Fruit fly (Drosophila melanogaster) whole organism, embryonic: ENCODE data around the gene CG32625.
A peak's percentile ranks its signal among the peaks of the same experiment; 100 is the strongest.

Experiments used
- BtbVII ChIP-seq: fragments of 200-800 bp; sonication (Bioruptor generic); optimal IDR thresholded peaks from 3 replicates; lab custom pipeline; 2017; ENCODE audit warnings: missing biosample characterization, mild to moderate bottlenecking, missing genetic modification characterization
- CG12219 ChIP-seq: fragments of 200-800 bp; sonication (Bioruptor generic); optimal IDR thresholded peaks from 3 replicates; lab custom pipeline; 2018; ENCODE audit warnings: missing biosample characterization, mild to moderate bottlenecking, missing genetic modification characterization
- CG12299 ChIP-seq: fragments of 200-800 bp; sonication (Bioruptor generic); optimal IDR thresholded peaks from 2 replicates; lab custom pipeline; 2018; ENCODE audit warnings: missing biosample characterization, mild to moderate bottlenecking, missing genetic modification characterization
- CG13775 ChIP-seq: fragments of 200-800 bp; sonication (Bioruptor generic); optimal IDR thresholded peaks from 3 replicates; lab custom pipeline; 2017; ENCODE audit warnings: missing biosample characterization, mild to moderate bottlenecking, missing genetic modification characterization
- CG14014 ChIP-seq: fragments of 200-800 bp; sonication (Bioruptor generic); IDR thresholded peaks from 2 replicates; pipeline ENCODE4 v1.3.6; 2022; ENCODE audit warnings: missing biosample characterization, missing genetic modification characterization
- CG15601 ChIP-seq: fragments of 200-800 bp; sonication (Bioruptor generic); optimal IDR thresholded peaks from 3 replicates; lab custom pipeline; 2019; ENCODE audit warnings: missing biosample characterization, mild to moderate bottlenecking, missing genetic modification characterization, moderate library complexity
- CG16863 ChIP-seq: fragments of 200-800 bp; sonication (Bioruptor generic); optimal IDR thresholded peaks from 3 replicates; lab custom pipeline; 2016; ENCODE audit warnings: missing biosample characterization, missing genetic modification characterization
- CG17568 ChIP-seq: fragments of 200-800 bp; sonication (Bioruptor generic); optimal IDR thresholded peaks from 2 replicates; lab custom pipeline; 2018; ENCODE audit warnings: missing biosample characterization, mild to moderate bottlenecking, missing genetic modification characterization, moderate library complexity
- CG17829 ChIP-seq: fragments of 200-800 bp; optimal IDR thresholded peaks from 2 replicates; lab custom pipeline; 2019; ENCODE audit warnings: missing biosample characterization, mild to moderate bottlenecking, missing genetic modification characterization, moderate library complexity
- CG4360 ChIP-seq: fragments of 200-800 bp; sonication (Bioruptor generic); IDR thresholded peaks from 2 replicates; pipeline ENCODE4 v1.3.6; 2022; ENCODE audit warnings: missing biosample characterization, missing genetic modification characterization
- CG4404 ChIP-seq: fragments of 200-800 bp; sonication (Bioruptor generic); IDR thresholded peaks from 2 replicates; pipeline ENCODE4 v1.3.6; 2022; ENCODE audit warnings: missing biosample characterization, missing genetic modification characterization
- CG4424 ChIP-seq: fragments of 200-800 bp; sonication (Bioruptor generic); optimal IDR thresholded peaks from 3 replicates; lab custom pipeline; 2016; ENCODE audit warnings: missing biosample characterization, missing genetic modification characterization
- CG6254 ChIP-seq: fragments of 200-800 bp; sonication (Bioruptor generic); optimal IDR thresholded peaks from 3 replicates; lab custom pipeline; 2017; ENCODE audit warnings: mild to moderate bottlenecking, missing biosample characterization, missing genetic modification reagents, missing genetic modification characterization
- Dref ChIP-seq: fragments of 200-800 bp; sonication (Bioruptor generic); IDR thresholded peaks from 2 replicates; pipeline ENCODE4 v1.3.6; 2022; ENCODE audit warnings: missing biosample characterization, missing genetic modification characterization
- Eip74EF ChIP-seq, 2 experiments: fragments of 200-800 bp in 1 of 2; fragments of >200 bp in 1 of 2; sonication (Bioruptor generic) in 1 of 2; optimal IDR thresholded peaks; 2 replicates each; lab custom pipeline; 2017 to 2019; ENCODE audit warnings: missing biosample characterization in 2 of 2, missing genetic modification characterization in 2 of 2, mild to moderate bottlenecking in 1 of 2, moderate library complexity in 1 of 2
- Ets97D ChIP-seq: fragments of 200-800 bp; sonication (Bioruptor generic); optimal IDR thresholded peaks from 3 replicates; lab custom pipeline; 2016; ENCODE audit warnings: missing biosample characterization, missing genetic modification characterization
- Gsc ChIP-seq: fragments of 200-800 bp; sonication (Bioruptor generic); IDR thresholded peaks from 2 replicates; pipeline ENCODE4 v1.3.6; 2022; ENCODE audit warnings: missing biosample characterization, missing genetic modification characterization
- Hr39 ChIP-seq: fragments of >200 bp; optimal IDR thresholded peaks from 2 replicates; lab custom pipeline; 2017
- MBD-R2 ChIP-seq: fragments of 200-800 bp; sonication (Bioruptor generic); IDR thresholded peaks from 2 replicates; pipeline ENCODE4 v1.3.6; 2022; ENCODE audit warnings: missing biosample characterization, missing genetic modification characterization
- Mad ChIP-seq: fragments of 200-800 bp; sonication (Bioruptor generic); optimal IDR thresholded peaks from 2 replicates; lab custom pipeline; 2016; ENCODE audit warnings: missing biosample characterization, missing genetic modification characterization
- TFAM ChIP-seq: fragments of 200-800 bp; sonication (Bioruptor generic); optimal IDR thresholded peaks from 2 replicates; lab custom pipeline; 2017; ENCODE audit warnings: missing biosample characterization, missing genetic modification characterization, inconsistent platforms
- Trl ChIP-seq, 3 experiments: fragments of >200 bp in 2 of 3; fragments of 200-800 bp in 1 of 3; sonication (Bioruptor generic) in 1 of 3; optimal IDR thresholded peaks; 2 replicates in 1 of 3; 3 replicates in 2 of 3; lab custom pipeline; 2016 to 2017; ENCODE audit warnings: missing biosample characterization in 1 of 3, missing genetic modification characterization in 1 of 3
- ap ChIP-seq: fragments of 200-800 bp; sonication (Bioruptor generic); IDR thresholded peaks from 2 replicates; pipeline ENCODE4 v1.3.6; 2022; ENCODE audit warnings: missing biosample characterization, missing genetic modification characterization
- ase ChIP-seq: fragments of 200-800 bp; sonication (Bioruptor generic); IDR thresholded peaks from 3 replicates; pipeline ENCODE4 v1.3.6; 2022; ENCODE audit warnings: missing biosample characterization, missing genetic modification characterization
- btn ChIP-seq: fragments of 200-800 bp; sonication (Bioruptor generic); optimal IDR thresholded peaks from 2 replicates; lab custom pipeline; 2016; ENCODE audit warnings: missing biosample characterization, missing genetic modification characterization
- cwo ChIP-seq: fragments of 200-800 bp; sonication (Bioruptor generic); optimal IDR thresholded peaks from 3 replicates; lab custom pipeline; 2017; ENCODE audit warnings: missing biosample characterization, missing genetic modification characterization, mild to moderate bottlenecking, moderate library complexity, missing genetic modification reagents
- dmrt11E ChIP-seq: fragments of 200-800 bp; sonication (Bioruptor generic); optimal IDR thresholded peaks from 3 replicates; lab custom pipeline; 2018; ENCODE audit warnings: missing biosample characterization, mild to moderate bottlenecking, missing genetic modification characterization, moderate library complexity
- dysf ChIP-seq: fragments of 200-800 bp; sonication (Bioruptor generic); IDR thresholded peaks from 3 replicates; pipeline ENCODE4 v1.3.6; 2022; ENCODE audit warnings: missing biosample characterization, missing genetic modification characterization
- eve ChIP-seq, 2 experiments: fragments of >200 bp; optimal IDR thresholded peaks; 2 replicates each; lab custom pipeline; 2017; ENCODE audit warnings: missing biosample characterization in 2 of 2, missing genetic modification characterization in 2 of 2
- exex ChIP-seq: fragments of 200-800 bp; sonication (Bioruptor generic); optimal IDR thresholded peaks from 4 replicates; lab custom pipeline; 2018; ENCODE audit warnings: missing biosample characterization, mild to moderate bottlenecking, missing genetic modification characterization, moderate library complexity
- fd96Cb ChIP-seq: fragments of 200-800 bp; sonication (Bioruptor generic); optimal IDR thresholded peaks from 2 replicates; lab custom pipeline; 2018; ENCODE audit warnings: missing biosample characterization, mild to moderate bottlenecking, missing genetic modification characterization, moderate library complexity
- fu2 ChIP-seq: fragments of 200-800 bp; sonication (Bioruptor generic); optimal IDR thresholded peaks from 2 replicates; lab custom pipeline; 2016; ENCODE audit warnings: missing biosample characterization, missing genetic modification characterization
- gcm ChIP-seq: fragments of 200-800 bp; sonication (Bioruptor generic); optimal IDR thresholded peaks from 2 replicates; lab custom pipeline; 2019; ENCODE audit warnings: missing biosample characterization, mild to moderate bottlenecking, missing genetic modification characterization, moderate library complexity
- gsb-n ChIP-seq: fragments of 200-800 bp; sonication (Bioruptor generic); optimal IDR thresholded peaks from 3 replicates; lab custom pipeline; 2018; ENCODE audit warnings: missing biosample characterization, mild to moderate bottlenecking, missing genetic modification characterization
- ham ChIP-seq: fragments of 200-800 bp; sonication (Bioruptor generic); IDR thresholded peaks from 2 replicates; pipeline ENCODE4 v1.3.6; 2022; ENCODE audit warnings: missing biosample characterization, missing genetic modification characterization
- jigr1 ChIP-seq: fragments of 200-800 bp; sonication (Bioruptor generic); IDR thresholded peaks from 3 replicates; pipeline ENCODE4 v1.3.6; 2022; ENCODE audit warnings: missing biosample characterization, missing genetic modification characterization
- jing ChIP-seq: fragments of 200-800 bp; sonication (Bioruptor generic); optimal IDR thresholded peaks from 2 replicates; lab custom pipeline; 2018; ENCODE audit warnings: missing biosample characterization, mild to moderate bottlenecking, missing genetic modification characterization
- kah ChIP-seq: fragments of 200-800 bp; sonication (Bioruptor generic); optimal IDR thresholded peaks from 2 replicates; lab custom pipeline; 2018; ENCODE audit warnings: missing biosample characterization, mild to moderate bottlenecking, missing genetic modification characterization
- knrl ChIP-seq: fragments of 200-800 bp; sonication (Bioruptor generic); IDR thresholded peaks from 3 replicates; pipeline ENCODE4 v1.3.6; 2022; ENCODE audit warnings: missing biosample characterization, missing genetic modification characterization; ENCODE audit not compliant: partially characterized antibody
- otp ChIP-seq: fragments of 200-800 bp; sonication (Bioruptor generic); IDR thresholded peaks from 3 replicates; pipeline ENCODE4, ENCODE4 v1.3.6; 2022; ENCODE audit warnings: missing biosample characterization, missing genetic modification characterization
- pho ChIP-seq: fragments of 200-800 bp; sonication (Bioruptor generic); optimal IDR thresholded peaks from 2 replicates; lab custom pipeline; 2016; ENCODE audit warnings: missing biosample characterization, missing genetic modification characterization
- pros ChIP-seq: fragments of 200-800 bp; sonication (Bioruptor generic); optimal IDR thresholded peaks from 3 replicates; lab custom pipeline; 2019; ENCODE audit warnings: missing biosample characterization, mild to moderate bottlenecking, missing genetic modification characterization, moderate library complexity
- psq ChIP-seq: fragments of 200-800 bp; sonication (Bioruptor generic); optimal IDR thresholded peaks from 2 replicates; lab custom pipeline; 2017; ENCODE audit warnings: missing biosample characterization, missing genetic modification characterization
- pum ChIP-seq: fragments of 200-800 bp; sonication (Bioruptor generic); optimal IDR thresholded peaks from 2 replicates; lab custom pipeline; 2016; ENCODE audit warnings: missing biosample characterization, missing genetic modification characterization
- rib ChIP-seq: fragments of 200-800 bp; sonication (Bioruptor generic); IDR thresholded peaks from 2 replicates; pipeline ENCODE4 v1.3.6; 2022; ENCODE audit warnings: missing biosample characterization, missing genetic modification characterization
- sc ChIP-seq, 3 experiments: fragments of >200 bp in 2 of 3; fragments of 200-800 bp in 1 of 3; sonication (Bioruptor generic) in 1 of 3; optimal IDR thresholded peaks; 2 replicates in 2 of 3; 3 replicates in 1 of 3; lab custom pipeline; 2017; ENCODE audit warnings: mild to moderate bottlenecking in 1 of 3, missing biosample characterization in 1 of 3, missing genetic modification characterization in 1 of 3, missing genetic modification reagents in 1 of 3
- sr ChIP-seq: fragments of 200-800 bp; sonication (Bioruptor generic); IDR thresholded peaks from 3 replicates; pipeline ENCODE4 v1.3.6; 2022; ENCODE audit warnings: missing biosample characterization, missing genetic modification characterization
- tna ChIP-seq: fragments of 200-800 bp; sonication (Bioruptor generic); IDR thresholded peaks from 2 replicates; pipeline ENCODE4 v1.3.6; 2022; ENCODE audit warnings: missing biosample characterization, missing genetic modification characterization; ENCODE audit not compliant: partially characterized antibody

The CG32625 gene

DNA sequence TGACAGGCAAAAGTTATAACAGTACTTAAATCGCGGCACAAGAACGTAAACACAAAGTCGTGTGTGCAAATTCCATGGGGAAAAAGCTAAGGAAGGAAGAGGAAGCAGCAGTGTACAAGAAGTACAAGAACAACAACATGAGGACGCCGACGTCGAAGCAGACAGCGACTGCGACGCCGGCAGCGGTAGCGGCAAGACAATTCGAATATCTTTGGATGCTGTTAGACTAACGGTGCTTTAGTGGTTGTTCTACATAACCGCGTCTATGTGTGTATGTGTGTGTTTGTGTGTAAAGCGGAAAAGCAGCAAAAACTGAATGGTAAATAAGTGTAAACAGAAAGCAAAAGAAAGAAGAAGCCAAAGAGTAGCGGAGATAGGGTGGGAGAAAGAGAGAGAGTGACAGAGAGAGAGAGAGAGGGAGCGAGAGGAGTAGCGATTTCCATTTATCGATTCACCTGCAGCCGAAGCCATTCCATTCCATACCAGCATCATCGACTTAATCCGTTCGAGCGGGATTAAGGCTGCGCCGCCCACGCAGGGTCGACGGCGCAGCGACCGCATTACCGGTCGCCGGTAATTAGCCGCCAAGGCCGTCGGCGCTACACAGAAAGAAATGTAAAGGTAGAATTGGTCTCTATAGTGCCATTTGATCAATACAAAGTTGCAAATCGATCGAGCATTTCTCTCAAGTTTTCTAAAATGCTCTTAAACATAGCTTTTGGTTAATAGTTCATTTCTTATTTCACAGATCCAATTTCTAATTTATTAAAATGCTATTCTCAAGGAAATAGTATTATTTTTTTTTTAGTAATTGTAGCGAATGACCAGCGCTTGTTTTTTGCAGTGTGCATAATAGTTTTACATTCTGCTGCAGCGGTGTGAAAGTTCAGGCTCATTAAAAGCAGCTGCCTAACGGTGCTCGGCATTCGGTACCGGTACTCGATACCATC lies 27.6 kb upstream of the CG32625 start (continued):
- TF ChIP-seq BtbVII (GFP tag; lab: Kevin White, UChicago) (no peak), CG17568 (GFP tag; lab: Kevin White, UChicago) (peak; percentile 25), tna (GFP tag; lab: Robert Waterston, UW) (no peak), jing (no peak), eve (GFP tag; optimal IDR thresholded peaks at IDR 0.05; lab: Kevin White, UChicago) (peak in 1 of 2 experiments; percentile 58), CG12219 (peak; percentile 9), pum (peak; percentile 44), kah (GFP tag; lab: Kevin White, UChicago) (no peak), ap (no peak), CG16863 (GFP tag; lab: Kevin White, UChicago) (peak; percentile 54), pho (GFP tag; lab: Kevin White, UChicago) (peak; percentile 6), sr (GFP tag; lab: Robert Waterston, UW) (no peak), Eip74EF (GFP tag; optimal IDR thresholded peaks at IDR 0.05; lab: Kevin White, UChicago) (peak in 1 of 2 experiments; percentile 15), CG6254 (GFP tag; lab: Kevin White, UChicago) (peak; percentile 54), Trl (optimal IDR thresholded peaks at IDR 0.05; lab: Kevin White, UChicago) (peak; percentile 49 to 63), Trl (GFP tag; optimal IDR thresholded peaks at IDR 0.05; lab: Kevin White, UChicago) (no peak), MBD-R2 (no peak), rib (GFP tag; lab: Robert Waterston, UW) (no peak), dmrt11E (peak; percentile 30), btn (GFP tag; lab: Kevin White, UChicago) (no peak), CG15601 (tag; lab: Kevin White, UChicago) (peak; percentile 26), CG13775 (peak; percentile 16), psq (GFP tag; lab: Kevin White, UChicago) (peak; percentile 31), sc (optimal IDR thresholded peaks at IDR 0.05; lab: Kevin White, UChicago) (no peak), sc (GFP tag; optimal IDR thresholded peaks at IDR 0.05; lab: Kevin White, UChicago) (peak; percentile 62), CG12299 (tag; lab: Kevin White, UChicago) (no peak), knrl (no peak), CG4404 (GFP tag; lab: Robert Waterston, UW) (0 out of 2 replicates have a peak, but pooled peaks have one; percentile 7), pros (GFP tag; lab: Kevin White, UChicago) (peak; percentile 47), Hr39 (lab: Kevin White, UChicago) (no peak), ase (GFP tag; lab: Robert Waterston, UW) (no peak), fd96Cb (tag; lab: Kevin White, UChicago) (peak; percentile 48), gcm (GFP tag; lab: Kevin White, UChicago) (peak; percentile 25), TFAM (no peak), Mad (GFP tag; lab: Kevin White, UChicago) (no peak), Gsc (GFP tag; lab: Robert Waterston, UW) (no peak), CG17829 (tag; lab: Kevin White, UChicago) (peak; percentile 33), Dref (GFP tag; lab: Robert Waterston, UW) (no peak), dysf (GFP tag; lab: Robert Waterston, UW) (peak; percentile 67), exex (no peak), Ets97D (GFP tag; lab: Kevin White, UChicago) (no peak), gsb-n (no peak), CG4360 (GFP tag; lab: Robert Waterston, UW) (0 out of 2 replicates have a peak, but pooled peaks have one; percentile 26), ham (GFP tag; lab: Robert Waterston, UW) (no peak), cwo (GFP tag; lab: Kevin White, UChicago) (peak; percentile 0), otp (GFP tag; lab: Robert Waterston, UW) (no peak), jigr1 (no peak), CG14014 (GFP tag; lab: Robert Waterston, UW) (no peak), fu2 (GFP tag; lab: Kevin White, UChicago) (no peak), CG4424 (GFP tag; lab: Kevin White, UChicago) (peak; percentile 59)
